Worm (Caenorhabditis elegans) whole organism, L4 larva: ENCODE results near the gene dna-2.

ENCODE experiments used
- D1046.2 ChIP-seq: fragments of 200-800 bp; sonication (Bioruptor generic); IDR thresholded peaks from 2 replicates; pipeline ENCODE4 v1.3.6; 2022; ENCODE audit warnings: missing genetic modification characterization, missing compliant biosample characterization
- F37D6.2 ChIP-seq: sonication (generic microtip); optimal IDR thresholded peaks from 2 replicates; lab custom pipeline; 2016; ENCODE audit warnings: mild to moderate bottlenecking, missing genetic modification characterization, missing compliant biosample characterization
- R02D3.7 ChIP-seq: fragments of 150-350 bp; sonication (generic microtip); optimal IDR thresholded peaks from 3 replicates; lab custom pipeline; 2014; ENCODE audit warnings: missing biosample characterization, missing genetic modification characterization
- T26A8.4 ChIP-seq: fragments of 200-800 bp; sonication (Bioruptor generic); IDR thresholded peaks from 2 replicates; pipeline ENCODE4 v1.3.6; 2022; ENCODE audit warnings: missing genetic modification characterization, missing compliant biosample characterization
- Y5F2A.4 ChIP-seq: fragments of 200-800 bp; sonication (Bioruptor generic); optimal IDR thresholded peaks from 2 replicates; lab custom pipeline; 2018; ENCODE audit warnings: mild to moderate bottlenecking, missing genetic modification characterization, missing compliant biosample characterization
- ZK546.5 ChIP-seq, 2 experiments: sonication (generic microtip); optimal IDR thresholded peaks; 2 replicates each; lab custom pipeline; 2017; ENCODE audit warnings: missing biosample characterization in 2 of 2, missing genetic modification characterization in 2 of 2
- aha-1 ChIP-seq: fragments of 150-350 bp; peaks from one replicate; lab custom pipeline; 2014; ENCODE audit warnings: missing biosample characterization, missing genetic modification characterization
- arid-1 ChIP-seq: fragments of 200-800 bp; sonication (Bioruptor generic); conservative IDR thresholded peaks from 2 replicates; pipeline ENCODE4 v1.3.6; 2022; ENCODE audit warnings: missing genetic modification reagents, missing genetic modification characterization, missing compliant biosample characterization
- attf-4 ChIP-seq: sonication (generic microtip); optimal IDR thresholded peaks from 3 replicates; lab custom pipeline; 2017; ENCODE audit warnings: missing biosample characterization, missing genetic modification characterization
- ceh-20 ChIP-seq: fragments of 200-800 bp; sonication (Bioruptor generic); IDR thresholded peaks from 2 replicates; pipeline ENCODE4 v1.3.6; 2022; ENCODE audit warnings: missing genetic modification reagents, missing genetic modification characterization, missing compliant biosample characterization
- cey-2 ChIP-seq: sonication (generic microtip); optimal IDR thresholded peaks from 3 replicates; lab custom pipeline; 2017; ENCODE audit warnings: missing genetic modification characterization, mild to moderate bottlenecking, missing compliant biosample characterization, antibody characterized with exemption, borderline replicate concordance; ENCODE audit not compliant: insufficient read depth
- daf-12 ChIP-seq: fragments of 150-350 bp; optimal IDR thresholded peaks from 2 replicates; lab custom pipeline; 2014; ENCODE audit warnings: missing biosample characterization, missing genetic modification reagents, missing genetic modification characterization
- daf-8 ChIP-seq: fragments of 200-800 bp; sonication (Bioruptor generic); IDR thresholded peaks from 2 replicates; pipeline ENCODE4 v1.3.6; 2022; ENCODE audit warnings: missing genetic modification characterization, missing compliant biosample characterization
- dmd-8 ChIP-seq: fragments of 200-800 bp; sonication (Bioruptor generic); IDR thresholded peaks from 2 replicates; pipeline ENCODE4 v1.3.6; 2022; ENCODE audit warnings: missing genetic modification characterization, missing compliant biosample characterization
- dpl-1 ChIP-seq: fragments of 150-350 bp; optimal IDR thresholded peaks from 2 replicates; lab custom pipeline; 2014; ENCODE audit warnings: missing biosample characterization, missing genetic modification reagents, missing genetic modification characterization
- duxl-1 ChIP-seq: sonication (generic microtip); optimal IDR thresholded peaks from 2 replicates; lab custom pipeline; 2016; ENCODE audit warnings: mild to moderate bottlenecking, missing genetic modification characterization, moderate library complexity, missing compliant biosample characterization; ENCODE audit not compliant: poor library complexity
- dve-1 ChIP-seq: sonication (generic microtip); optimal IDR thresholded peaks from 2 replicates; lab custom pipeline; 2017; ENCODE audit warnings: antibody characterized with exemption, mild to moderate bottlenecking, missing genetic modification characterization, missing compliant biosample characterization; ENCODE audit not compliant: insufficient read depth
- egl-43 ChIP-seq: fragments of 200-800 bp; sonication (Bioruptor generic); IDR thresholded peaks from 2 replicates; pipeline ENCODE4 v1.3.6; 2022; ENCODE audit warnings: missing genetic modification reagents, missing genetic modification characterization, missing compliant biosample characterization
- fkh-10 ChIP-seq: fragments of 150-350 bp; optimal IDR thresholded peaks from 2 replicates; lab custom pipeline; 2014; ENCODE audit warnings: missing biosample characterization, missing genetic modification reagents, missing genetic modification characterization
- hlh-11 ChIP-seq: fragments of 200-800 bp; sonication (Bioruptor generic); optimal IDR thresholded peaks from 2 replicates; lab custom pipeline; 2018; ENCODE audit warnings: mild to moderate bottlenecking, missing genetic modification characterization, missing compliant biosample characterization
- jun-1 ChIP-seq: fragments of 150-350 bp; optimal IDR thresholded peaks from 2 replicates; lab custom pipeline; 2014; ENCODE audit warnings: missing biosample characterization, missing genetic modification reagents, missing genetic modification characterization
- lin-13 ChIP-seq: fragments of 150-350 bp; optimal IDR thresholded peaks from 2 replicates; lab custom pipeline; 2014; ENCODE audit warnings: missing biosample characterization, missing genetic modification reagents, missing genetic modification characterization
- lin-15B ChIP-seq: fragments of 150-350 bp; sonication (generic microtip); optimal IDR thresholded peaks from 3 replicates; lab custom pipeline; 2014; ENCODE audit warnings: missing biosample characterization, missing genetic modification characterization
- lin-29 ChIP-seq: fragments of 200-800 bp; sonication (Bioruptor generic); IDR thresholded peaks from 2 replicates; pipeline ENCODE4 v1.3.6; 2022; ENCODE audit warnings: missing genetic modification reagents, missing genetic modification characterization, missing compliant biosample characterization
- lin-38 ChIP-seq: fragments of 200-800 bp; sonication (Bioruptor generic); IDR thresholded peaks from 2 replicates; pipeline ENCODE4 v1.3.6; 2022; ENCODE audit warnings: missing genetic modification reagents, missing genetic modification characterization, missing compliant biosample characterization
- madf-9 ChIP-seq: fragments of 200-800 bp; sonication (Bioruptor generic); conservative IDR thresholded peaks from 2 replicates; pipeline ENCODE4 v1.3.6; 2022; ENCODE audit warnings: missing genetic modification reagents, missing genetic modification characterization, missing compliant biosample characterization
- mdt-29 ChIP-seq: fragments of 200-800 bp; sonication (Bioruptor generic); IDR thresholded peaks from 2 replicates; pipeline ENCODE4 v1.3.6; 2022; ENCODE audit warnings: missing genetic modification reagents, missing genetic modification characterization, missing compliant biosample characterization
- mes-2 ChIP-seq: sonication (generic microtip); optimal IDR thresholded peaks from 2 replicates; lab custom pipeline; 2016; ENCODE audit warnings: missing genotype, mild to moderate bottlenecking, missing genetic modification characterization, missing compliant biosample characterization; ENCODE audit not compliant: poor library complexity, severe bottlenecking
- mxl-3 ChIP-seq: fragments of 200-800 bp; sonication (Bioruptor generic); optimal IDR thresholded peaks from 2 replicates; lab custom pipeline; 2018; ENCODE audit warnings: mild to moderate bottlenecking, missing genetic modification characterization, missing compliant biosample characterization
- nhr-102 ChIP-seq: sonication (generic microtip); optimal IDR thresholded peaks from 2 replicates; lab custom pipeline; 2016; ENCODE audit warnings: mild to moderate bottlenecking, missing genetic modification characterization, moderate library complexity, missing compliant biosample characterization
- nhr-11 ChIP-seq: fragments of 150-350 bp; optimal IDR thresholded peaks from 2 replicates; lab custom pipeline; 2014; ENCODE audit warnings: missing biosample characterization, missing genetic modification characterization
- nhr-28 ChIP-seq: fragments of 150-350 bp; optimal IDR thresholded peaks from 2 replicates; lab custom pipeline; 2014; ENCODE audit warnings: missing biosample characterization, missing genetic modification characterization
- nhr-41 ChIP-seq: fragments of 200-800 bp; sonication (Bioruptor generic); IDR thresholded peaks from 2 replicates; pipeline ENCODE4 v1.3.6; 2022; ENCODE audit warnings: missing genetic modification reagents, missing genetic modification characterization, missing compliant biosample characterization
- nhr-6 ChIP-seq: fragments of 150-350 bp; optimal IDR thresholded peaks from 2 replicates; lab custom pipeline; 2014; ENCODE audit warnings: missing biosample characterization, missing genetic modification characterization
- nhr-77 ChIP-seq: fragments of 150-350 bp; optimal IDR thresholded peaks from 2 replicates; lab custom pipeline; 2014; ENCODE audit warnings: missing biosample characterization, missing genetic modification characterization
- pha-4 ChIP-seq, 2 experiments: fragments of 150-350 bp in 1 of 2; fragments of 200-800 bp in 1 of 2; sonication (Bioruptor generic) in 1 of 2; IDR thresholded peaks in 1 of 2; optimal IDR thresholded peaks in 1 of 2; 2 replicates each; pipeline versions ENCODE4 v1.3.6 to Lab custom; 2014 to 2022; ENCODE audit warnings: missing genetic modification characterization in 2 of 2, missing genetic modification reagents in 2 of 2, missing biosample characterization in 1 of 2, missing compliant biosample characterization in 1 of 2
- php-3 ChIP-seq: fragments of 200-800 bp; sonication (Bioruptor generic); IDR thresholded peaks from 2 replicates; pipeline ENCODE4 v1.3.6; 2022; ENCODE audit warnings: missing genetic modification reagents, missing genetic modification characterization, missing compliant biosample characterization
- pqm-1 ChIP-seq: sonication (generic microtip); optimal IDR thresholded peaks from 2 replicates; lab custom pipeline; 2017; ENCODE audit warnings: missing biosample characterization, missing genetic modification characterization
- rbr-2 ChIP-seq: sonication (generic microtip); optimal IDR thresholded peaks from 2 replicates; lab custom pipeline; 2016; ENCODE audit warnings: missing genotype, missing genetic modification characterization, missing compliant biosample characterization
- snpc-1.2 ChIP-seq: fragments of 200-800 bp; sonication (Bioruptor generic); IDR thresholded peaks from 2 replicates; pipeline ENCODE4 v1.3.6; 2022; ENCODE audit warnings: missing genetic modification reagents, missing genetic modification characterization, missing compliant biosample characterization
- spr-1 ChIP-seq: sonication (generic microtip); optimal IDR thresholded peaks from 2 replicates; lab custom pipeline; 2016; ENCODE audit warnings: mild to moderate bottlenecking, missing genetic modification characterization, missing compliant biosample characterization
- spr-3 ChIP-seq: fragments of 200-800 bp; sonication (Bioruptor generic); optimal IDR thresholded peaks from 2 replicates; lab custom pipeline; 2018; ENCODE audit warnings: mild to moderate bottlenecking, missing genetic modification characterization, missing compliant biosample characterization
- unc-130 ChIP-seq: sonication (generic microtip); optimal IDR thresholded peaks from 2 replicates; lab custom pipeline; 2016; ENCODE audit warnings: missing genetic modification reagents, missing genetic modification characterization, missing compliant biosample characterization
- unc-62 ChIP-seq, 3 experiments: fragments of 150-350 bp in 1 of 3; sonication (generic microtip); optimal IDR thresholded peaks in 2 of 3; peaks in 1 of 3; 1 replicate in 1 of 3; 2 replicates in 2 of 3; lab custom pipeline; 2014 to 2017; ENCODE audit warnings: missing biosample characterization in 3 of 3, missing genetic modification characterization in 3 of 3, missing genetic modification reagents in 3 of 3, missing genotype in 1 of 3
- vab-7 ChIP-seq: fragments of 200-800 bp; sonication (Bioruptor generic); IDR thresholded peaks from 2 replicates; pipeline ENCODE4 v1.3.6; 2022; ENCODE audit warnings: missing genetic modification reagents, missing genetic modification characterization, missing compliant biosample characterization
- zfp-2 ChIP-seq: sonication (generic microtip); optimal IDR thresholded peaks from 2 replicates; lab custom pipeline; 2016; ENCODE audit warnings: mild to moderate bottlenecking, missing genetic modification characterization, missing compliant biosample characterization
- zfp-3 ChIP-seq: fragments of 200-800 bp; sonication (Bioruptor generic); conservative IDR thresholded peaks from 2 replicates; pipeline ENCODE4 v1.3.6; 2022; ENCODE audit warnings: missing genetic modification reagents, missing genetic modification characterization, missing compliant biosample characterization
- zip-2 ChIP-seq: fragments of 150-350 bp; optimal IDR thresholded peaks from 2 replicates; lab custom pipeline; 2014; ENCODE audit warnings: missing biosample characterization, missing genetic modification characterization

The dna-2 gene

DNA sequence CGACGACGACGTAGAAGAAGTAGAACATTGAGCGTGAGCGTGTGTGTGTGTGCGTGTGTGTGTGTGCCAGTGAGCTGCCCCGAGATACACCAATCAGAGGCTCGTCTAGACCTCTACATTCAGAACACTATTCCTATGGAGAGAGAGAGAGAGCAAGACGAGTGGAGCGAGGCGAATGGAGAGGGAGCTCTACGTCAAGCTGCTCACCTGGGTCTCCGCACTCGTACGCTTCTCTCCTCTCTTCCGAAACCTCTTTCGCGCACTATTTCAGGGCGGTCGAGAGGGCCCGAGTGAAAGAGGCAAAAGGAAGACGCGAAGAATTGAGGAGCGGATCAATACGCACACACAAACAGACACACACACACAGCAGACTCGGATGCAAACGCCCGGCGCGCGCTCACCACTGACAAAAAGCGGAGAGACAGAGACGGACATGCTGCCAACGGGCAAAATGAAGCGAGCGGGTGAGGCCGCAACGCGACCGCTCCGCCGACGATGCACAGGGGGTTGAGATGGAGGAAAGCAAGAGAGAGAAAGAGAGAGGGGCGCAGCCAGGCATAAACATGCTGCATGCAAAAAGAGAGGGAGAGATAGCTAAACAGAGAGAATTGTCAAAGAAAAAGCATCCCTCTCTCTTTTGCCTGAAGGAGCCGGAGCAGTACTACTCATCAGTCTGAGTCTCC lies 28.6 kb upstream of the dna-2 start (continued):
- TF ChIP-seq unc-62 (GFP tag; optimal IDR thresholded peaks at IDR 0.05 in 1 of 2; lab: Kevin White, UChicago) (peak in 1 of 2 experiments; percentile 98), unc-62 (tag; optimal IDR thresholded peaks at IDR 0.05; lab: Kevin White, UChicago) (no peak), zfp-3 (no peak), dmd-8 (GFP tag; lab: Robert Waterston, UW) (no peak), egl-43 (peak; percentile 86), snpc-1.2 (GFP tag; lab: Robert Waterston, UW) (0 out of 2 replicates have a peak, but pooled peaks have one; percentile 49), R02D3.7 (tag; lab: Kevin White, UChicago) (no peak), dve-1 (tag; lab: Kevin White, UChicago) (peak; percentile 57), unc-130 (GFP tag; lab: Kevin White, UChicago) (no peak), hlh-11 (peak; percentile 96), lin-29 (GFP tag; lab: Robert Waterston, UW) (no peak), attf-4 (tag; lab: Kevin White, UChicago) (peak; percentile 8), pqm-1 (tag; lab: Kevin White, UChicago) (peak; percentile 10), D1046.2 (GFP tag; lab: Robert Waterston, UW) (no peak), duxl-1 (tag; lab: Kevin White, UChicago) (no peak), pha-4 (GFP tag; IDR thresholded peaks at IDR 0.05; lab: Robert Waterston, UW) (peak; percentile 67), pha-4 (tag; optimal IDR thresholded peaks at IDR 0.05; lab: Kevin White, UChicago) (no peak), nhr-77 (tag; lab: Kevin White, UChicago) (peak; percentile 3), daf-12 (tag; lab: Kevin White, UChicago) (no peak), nhr-28 (tag; lab: Kevin White, UChicago) (peak; percentile 33), nhr-41 (GFP tag; lab: Robert Waterston, UW) (peak; percentile 55; the same call in 1 of the 2 replicates), lin-15B (peak; percentile 6), ZK546.5 (tag; optimal IDR thresholded peaks at IDR 0.05; lab: Kevin White, UChicago) (peak in 1 of 2 experiments; percentile 50), daf-8 (GFP tag; lab: Robert Waterston, UW) (no peak), mdt-29 (GFP tag; lab: Robert Waterston, UW) (peak; percentile 68; the same call in 1 of the 2 replicates), madf-9 (GFP tag; lab: Robert Waterston, UW) (peak; percentile 73; the same call in 1 of the 2 replicates), mes-2 (peak; percentile 58), aha-1 (peak; percentile 96), dpl-1 (peak; percentile 43), php-3 (0 out of 2 replicates have a peak, but pooled peaks have one; percentile 27), lin-13 (GFP tag; lab: Kevin White, UChicago) (peak; percentile 51), zip-2 (tag; lab: Kevin White, UChicago) (peak; percentile 55), nhr-6 (tag; lab: Kevin White, UChicago) (peak; percentile 68), T26A8.4 (peak; percentile 71), jun-1 (tag; lab: Kevin White, UChicago) (peak; percentile 70), cey-2 (tag; lab: Kevin White, UChicago) (no peak), vab-7 (GFP tag; lab: Robert Waterston, UW) (no peak), nhr-11 (tag; lab: Kevin White, UChicago) (peak; percentile 62), spr-1 (tag; lab: Kevin White, UChicago) (peak; percentile 88), mxl-3 (GFP tag; lab: Kevin White, UChicago) (peak; percentile 79), lin-38 (GFP tag; lab: Robert Waterston, UW) (peak; percentile 61), fkh-10 (GFP tag; lab: Kevin White, UChicago) (peak; percentile 87), Y5F2A.4 (GFP tag; lab: Kevin White, UChicago) (no peak), ceh-20 (peak; percentile 63; the same call in 1 of the 2 replicates), zfp-2 (tag; lab: Kevin White, UChicago) (peak; percentile 56), rbr-2 (tag; lab: Kevin White, UChicago) (peak; percentile 92), arid-1 (GFP tag; lab: Robert Waterston, UW) (peak; percentile 41; the same call in 1 of the 2 replicates), nhr-102 (peak; percentile 67), spr-3 (GFP tag; lab: Kevin White, UChicago) (peak; percentile 79), F37D6.2 (tag; lab: Kevin White, UChicago) (peak; percentile 92)
